Worm (Caenorhabditis elegans) whole organism, midembryonic: Measurements from ENCODE around the gene daf-12.

ENCODE experiments used
- T22C8.4 ChIP-seq: fragments of 200-800 bp; sonication (Bioruptor generic); IDR thresholded peaks from 2 replicates; pipeline ENCODE4 v1.3.6; 2022; ENCODE audit warnings: missing genetic modification characterization, missing compliant biosample characterization
- cog-1 ChIP-seq: sonication (generic microtip); optimal IDR thresholded peaks from 2 replicates; lab custom pipeline; 2016; ENCODE audit warnings: missing genetic modification characterization, missing compliant biosample characterization
- flt-1 ChIP-seq: fragments of 200-800 bp; sonication (Bioruptor generic); IDR thresholded peaks from 2 replicates; pipeline ENCODE4 v1.3.6; 2022; ENCODE audit warnings: missing genetic modification characterization, missing compliant biosample characterization
- klf-2 ChIP-seq: fragments of 200-800 bp; sonication (Bioruptor generic); conservative IDR thresholded peaks from 2 replicates; pipeline ENCODE4 v1.3.6; 2022; ENCODE audit warnings: missing genetic modification reagents, missing genetic modification characterization, missing compliant biosample characterization
- med-1 ChIP-seq: sonication (generic microtip); optimal IDR thresholded peaks from 2 replicates; lab custom pipeline; 2017; ENCODE audit warnings: missing genetic modification characterization, mild to moderate bottlenecking, missing compliant biosample characterization, antibody characterized with exemption, missing genetic modification reagents; ENCODE audit not compliant: insufficient read depth
- ref-1 ChIP-seq: fragments of 200-800 bp; sonication (Bioruptor generic); conservative IDR thresholded peaks from 2 replicates; pipeline ENCODE4 v1.3.6; 2022; ENCODE audit warnings: missing genetic modification reagents, missing genetic modification characterization, missing compliant biosample characterization
- tab-1 ChIP-seq: fragments of 200-800 bp; sonication (Bioruptor generic); IDR thresholded peaks from 2 replicates; pipeline ENCODE4 v1.3.6; 2022; ENCODE audit warnings: missing genetic modification characterization, missing compliant biosample characterization
- ztf-23 ChIP-seq: fragments of 200-800 bp; sonication (Bioruptor generic); IDR thresholded peaks from 2 replicates; pipeline ENCODE4 v1.3.6; 2022; ENCODE audit warnings: missing genetic modification reagents, missing genetic modification characterization, missing compliant biosample characterization
- ztf-29 ChIP-seq: fragments of 200-800 bp; sonication (Bioruptor generic); IDR thresholded peaks from 2 replicates; pipeline ENCODE4 v1.3.6; 2022; ENCODE audit warnings: missing genetic modification reagents, missing genetic modification characterization, missing compliant biosample characterization

The daf-12 gene

DNA sequence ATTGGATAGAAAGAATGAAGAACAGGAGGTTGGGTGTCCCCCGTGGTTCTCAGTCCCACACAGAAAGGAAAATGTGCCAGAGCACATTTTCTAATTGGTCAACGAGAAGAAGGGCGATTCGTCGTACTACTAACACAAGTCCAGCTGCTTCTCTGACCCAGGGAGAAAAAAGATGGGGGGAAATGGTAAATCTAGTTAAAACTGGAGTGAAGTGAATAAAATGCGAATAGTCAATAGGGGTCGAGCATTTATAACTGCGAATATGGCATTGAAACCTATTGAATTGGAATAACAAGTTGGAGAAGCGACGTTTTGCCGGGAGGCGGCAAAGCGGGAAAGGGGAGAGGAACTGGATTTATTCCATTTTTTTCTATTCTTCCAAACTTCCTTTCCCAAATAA, 13.1 kb upstream of the daf-12 start:
- TF ChIP-seq ref-1 (GFP tag; lab: Robert Waterston, UW) (no peak), cog-1 (tag; lab: Kevin White, UChicago) (no peak), med-1 (GFP tag; lab: Kevin White, UChicago) (no peak), T22C8.4 (GFP tag; lab: Robert Waterston, UW) (no peak), flt-1 (no peak)

DNA sequence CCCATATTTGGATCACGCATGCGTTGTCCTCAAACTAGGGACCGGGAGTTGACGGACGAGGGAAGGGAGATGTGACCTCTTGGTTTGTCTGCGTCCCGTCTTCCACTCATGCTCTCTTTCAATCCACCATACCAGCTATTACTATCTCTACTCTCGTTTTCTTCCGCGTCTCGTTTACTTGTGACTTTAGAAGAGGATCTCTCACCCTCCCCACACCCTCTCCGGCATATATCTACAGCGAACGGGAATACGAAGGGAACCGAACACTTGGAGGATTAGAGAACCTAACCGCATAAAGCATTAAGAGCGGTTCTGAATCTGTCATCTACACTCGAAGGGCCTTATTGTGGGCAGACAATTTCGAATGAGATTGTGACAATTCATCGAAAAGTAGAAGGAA, 12.6 kb upstream of the daf-12 start:
- TF ChIP-seq T22C8.4 (GFP tag; lab: Robert Waterston, UW) (no peak), tab-1 (GFP tag; lab: Robert Waterston, UW) (no peak), ztf-23 (GFP tag; lab: Robert Waterston, UW) (no peak), flt-1 (no peak), klf-2 (GFP tag; lab: Robert Waterston, UW) (no peak), ztf-29 (GFP tag; lab: Robert Waterston, UW) (no peak), med-1 (GFP tag; lab: Kevin White, UChicago) (no peak), cog-1 (tag; lab: Kevin White, UChicago) (no peak), ref-1 (GFP tag; lab: Robert Waterston, UW) (no peak)

DNA sequence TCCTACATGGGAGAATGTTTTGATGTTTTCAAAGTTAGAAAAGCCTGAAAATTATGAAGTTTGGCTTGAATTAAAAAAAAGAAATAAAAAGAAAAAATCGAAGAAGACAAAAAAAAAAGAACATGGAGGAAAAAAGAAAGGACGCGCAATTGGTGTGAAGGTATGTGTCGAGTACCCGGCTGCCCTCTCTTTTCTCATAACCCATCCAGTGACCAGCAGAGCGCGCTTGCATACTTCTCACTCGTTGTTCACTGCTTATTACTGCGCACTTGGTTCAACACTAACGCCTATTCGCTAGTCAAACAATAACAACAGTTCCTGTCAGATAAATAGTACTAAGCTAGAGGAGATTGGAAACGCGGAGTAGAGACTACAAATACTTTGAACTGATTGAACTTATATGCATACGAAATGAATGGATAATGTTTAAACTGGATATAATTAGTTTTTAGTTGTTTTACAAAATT, 11.5 kb upstream of the daf-12 start, which contains the start of gene abl-1:
abl-1 (minus strand) TSS at position 51 of the 467 bp plus-strand sequence.
- no peak for TF ChIP-seq med-1 (GFP tag; lab: Kevin White, UChicago)
- no peak for TF ChIP-seq flt-1
- TF ChIP-seq cog-1 (tag; lab: Kevin White, UChicago): no peak
- TF ChIP-seq tab-1 (GFP tag; lab: Robert Waterston, UW): no peak
- TF ChIP-seq T22C8.4 (GFP tag; lab: Robert Waterston, UW): no peak
- no peak for TF ChIP-seq ref-1 (GFP tag; lab: Robert Waterston, UW)

DNA sequence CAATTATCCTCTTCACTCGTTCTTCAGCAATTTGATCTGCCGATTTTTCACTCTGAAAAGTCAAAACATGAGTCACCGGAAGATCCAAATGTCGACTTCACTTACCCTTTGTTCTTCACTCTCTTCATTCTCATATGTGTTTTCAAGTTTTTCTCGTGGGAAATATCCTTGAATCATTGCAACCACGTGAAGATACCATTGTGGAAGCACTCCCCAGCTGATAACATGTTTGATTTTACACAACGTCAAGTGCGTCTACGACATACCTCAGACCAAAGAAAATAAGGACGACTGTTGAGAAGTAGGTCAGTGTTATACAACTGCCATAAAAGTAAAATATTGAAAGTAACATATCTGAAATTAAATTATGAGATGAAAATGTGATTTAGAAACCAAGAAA, 7.3 kb upstream of the daf-12 start, which contains the start of gene M79.2:
M79.2 (minus strand) TSS at position 354 of the 400 bp plus-strand sequence.
- TF ChIP-seq flt-1 (no peak), klf-2 (GFP tag; lab: Robert Waterston, UW) (no peak), med-1 (GFP tag; lab: Kevin White, UChicago) (no peak), tab-1 (GFP tag; lab: Robert Waterston, UW) (no peak), T22C8.4 (GFP tag; lab: Robert Waterston, UW) (no peak), ztf-23 (GFP tag; lab: Robert Waterston, UW) (no peak), ref-1 (GFP tag; lab: Robert Waterston, UW) (no peak), cog-1 (tag; lab: Kevin White, UChicago) (no peak), ztf-29 (GFP tag; lab: Robert Waterston, UW) (no peak)

DNA sequence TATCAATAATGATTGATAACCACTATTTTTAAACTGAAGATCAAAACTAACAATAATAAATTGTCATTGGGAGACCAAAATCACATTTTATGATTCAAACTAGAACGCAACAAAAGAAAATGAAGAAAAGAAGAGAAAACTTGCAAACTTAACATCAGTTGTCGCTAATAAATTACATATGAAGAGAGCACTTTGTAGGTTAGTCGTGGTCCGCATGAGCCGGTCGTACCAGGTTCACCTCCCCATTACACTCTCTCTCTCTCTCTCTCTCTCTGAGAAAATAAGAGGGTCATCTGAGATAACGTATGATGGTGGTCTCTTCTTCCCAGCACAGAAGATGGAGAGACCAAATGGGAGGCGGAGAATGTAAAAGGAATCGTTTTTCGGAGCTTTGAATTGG, 6.6 kb upstream of the daf-12 start:
- TF ChIP-seq tab-1 (GFP tag; lab: Robert Waterston, UW) (no peak), klf-2 (GFP tag; lab: Robert Waterston, UW) (no peak), T22C8.4 (GFP tag; lab: Robert Waterston, UW) (no peak)

DNA sequence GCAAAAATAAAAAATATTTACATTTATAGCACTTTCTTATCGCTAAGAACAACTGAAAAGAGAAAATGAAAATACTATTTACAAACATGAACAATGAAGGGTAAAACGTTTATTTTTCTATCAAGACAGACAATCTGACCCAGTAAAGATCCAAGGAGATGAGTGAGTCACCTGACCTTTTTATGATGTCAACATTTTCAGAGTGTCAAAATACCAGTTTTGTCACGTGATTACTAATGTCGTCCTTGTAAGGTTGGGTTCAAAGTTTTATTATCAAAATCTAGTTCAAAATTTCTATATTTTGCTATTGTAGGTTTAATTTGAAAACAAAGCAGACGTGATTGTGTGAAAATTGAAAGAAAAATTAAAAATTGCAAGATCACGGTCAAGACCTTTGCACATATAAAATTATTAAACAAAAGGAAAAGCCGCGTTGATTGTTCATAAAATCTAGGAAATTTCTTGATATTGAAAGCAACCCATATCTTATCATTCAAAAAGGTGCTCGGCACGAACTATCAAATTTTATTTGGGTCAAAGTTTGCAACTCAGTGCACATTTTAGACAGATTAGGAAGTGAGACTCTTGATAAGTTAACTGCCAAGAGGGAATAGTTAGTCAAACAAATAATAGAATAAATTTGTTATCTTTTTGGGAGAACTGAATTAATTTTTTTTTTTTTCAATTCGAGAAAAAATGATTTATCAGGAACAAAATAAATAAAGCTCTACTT, 5.5 kb upstream of the daf-12 start:
- TF ChIP-seq cog-1 (tag; lab: Kevin White, UChicago) (no peak), T22C8.4 (GFP tag; lab: Robert Waterston, UW) (no peak), med-1 (GFP tag; lab: Kevin White, UChicago) (no peak), ztf-29 (GFP tag; lab: Robert Waterston, UW) (no peak), ztf-23 (GFP tag; lab: Robert Waterston, UW) (no peak), flt-1 (no peak), klf-2 (GFP tag; lab: Robert Waterston, UW) (no peak), ref-1 (GFP tag; lab: Robert Waterston, UW) (no peak), tab-1 (GFP tag; lab: Robert Waterston, UW) (no peak)

DNA sequence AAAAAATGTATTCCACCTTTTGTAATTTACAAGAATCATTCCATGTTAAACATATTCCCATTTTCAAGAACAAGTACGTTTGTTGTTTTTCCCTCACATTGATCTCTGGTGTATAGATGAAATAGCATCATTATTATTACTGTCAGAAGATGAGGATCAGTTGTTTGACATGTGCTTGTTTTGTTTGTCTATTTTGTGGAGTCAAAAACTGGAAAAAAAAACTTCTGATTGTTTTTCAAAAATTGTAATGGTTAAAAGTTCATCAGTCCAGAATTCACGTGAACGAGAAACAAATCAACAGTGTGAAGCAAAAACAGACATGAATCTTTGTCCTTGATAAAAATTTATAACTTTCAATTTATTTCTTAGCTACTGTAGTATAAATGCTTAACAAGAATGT, 4.8 kb upstream of the daf-12 start:
- TF ChIP-seq klf-2 (GFP tag; lab: Robert Waterston, UW) (no peak), med-1 (GFP tag; lab: Kevin White, UChicago) (no peak), ref-1 (GFP tag; lab: Robert Waterston, UW) (no peak), ztf-29 (GFP tag; lab: Robert Waterston, UW) (no peak), cog-1 (tag; lab: Kevin White, UChicago) (no peak), T22C8.4 (GFP tag; lab: Robert Waterston, UW) (no peak), tab-1 (GFP tag; lab: Robert Waterston, UW) (no peak), ztf-23 (GFP tag; lab: Robert Waterston, UW) (no peak), flt-1 (no peak)

DNA sequence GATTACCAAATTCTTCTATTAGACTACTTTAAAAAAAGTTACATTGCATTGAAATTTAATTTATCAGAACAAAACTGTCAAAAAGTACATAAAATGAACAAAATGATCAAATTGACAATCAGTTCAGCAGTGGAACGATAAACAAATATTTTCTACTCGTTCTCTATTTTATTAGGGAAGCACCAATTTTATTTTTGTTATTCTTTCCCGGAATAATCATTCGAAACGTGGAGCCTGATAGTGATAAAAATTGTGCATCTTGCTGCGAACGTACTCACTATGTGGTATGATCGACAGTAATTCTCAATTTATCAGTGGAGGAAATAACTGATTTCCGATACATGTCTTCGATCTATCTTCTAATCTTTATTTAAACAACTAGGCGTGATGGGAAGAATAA, 3.8 kb upstream of the daf-12 start:
- no peak for TF ChIP-seq ztf-29 (GFP tag; lab: Robert Waterston, UW)
- TF ChIP-seq flt-1: no peak
- no peak for TF ChIP-seq cog-1 (tag; lab: Kevin White, UChicago)
- TF ChIP-seq klf-2 (GFP tag; lab: Robert Waterston, UW): no peak
- TF ChIP-seq tab-1 (GFP tag; lab: Robert Waterston, UW): no peak
- TF ChIP-seq med-1 (GFP tag; lab: Kevin White, UChicago): no peak
- no peak for TF ChIP-seq ref-1 (GFP tag; lab: Robert Waterston, UW)
- TF ChIP-seq T22C8.4 (GFP tag; lab: Robert Waterston, UW): no peak
- TF ChIP-seq ztf-23 (GFP tag; lab: Robert Waterston, UW): no peak
